Worm (Caenorhabditis elegans): Measurements from ENCODE around the gene F44A2.5.

Gene F44A2.5

DNA sequence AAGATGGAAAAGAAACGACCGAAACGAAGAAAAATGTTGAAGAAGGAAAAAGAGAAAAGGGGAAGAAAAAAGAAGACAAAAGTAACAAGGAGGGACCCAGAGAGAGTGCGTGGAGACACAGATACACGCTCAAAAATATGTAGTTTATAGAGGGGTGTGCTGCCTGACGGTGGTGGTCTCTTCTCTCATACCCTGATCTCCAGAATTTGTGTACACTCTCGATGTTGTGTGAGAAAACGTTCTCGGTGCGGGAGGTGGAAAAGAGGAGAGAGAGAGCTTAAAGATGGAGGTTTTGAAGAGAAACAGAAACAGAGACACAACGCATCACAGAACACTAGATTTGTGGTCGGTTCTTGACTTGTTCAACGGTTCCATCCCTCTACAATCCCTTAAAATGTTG is 23.8 kb upstream of the F44A2.5 start (continued):
- TF ChIP-seq ZK337.2 (GFP tag; IDR thresholded peaks at IDR 0.05): no peak
- no peak for TF ChIP-seq nhr-76 (tag; optimal IDR thresholded peaks at IDR 0.05)
- peak; percentile 75 for TF ChIP-seq rbr-2 (tag; optimal IDR thresholded peaks at IDR 0.05)
- peak; percentile 59 for TF ChIP-seq nhr-11 (tag; optimal IDR thresholded peaks at IDR 0.05)
- no peak for TF ChIP-seq lin-1 (GFP tag; IDR thresholded peaks at IDR 0.05)
- TF ChIP-seq nhr-111 (GFP tag; optimal IDR thresholded peaks at IDR 0.05): no peak
- peak; percentile 16 for TF ChIP-seq dpl-1 (GFP tag; optimal IDR thresholded peaks at IDR 0.05)
- TF ChIP-seq lim-7 (GFP tag; IDR thresholded peaks at IDR 0.05): no peak
- TF ChIP-seq sdz-12 (GFP tag; optimal IDR thresholded peaks at IDR 0.05): no peak
- TF ChIP-seq unc-130 (GFP tag; optimal IDR thresholded peaks at IDR 0.05): no peak
- peak; percentile 54 for TF ChIP-seq dmd-6 (GFP tag; IDR thresholded peaks at IDR 0.05)
- no peak for TF ChIP-seq nhr-25 (tag; optimal IDR thresholded peaks at IDR 0.05; ENCODE audit: borderline replicate concordance, insufficient read depth)
- peak; percentile 91 for TF ChIP-seq aha-1 (tag)
- TF ChIP-seq ceh-62 (tag; optimal IDR thresholded peaks at IDR 0.05): no peak
- TF ChIP-seq T20F7.1 (GFP tag; optimal IDR thresholded peaks at IDR 0.05): no peak
- no peak for TF ChIP-seq unc-39 (tag; optimal IDR thresholded peaks at IDR 0.05)
- no peak for TF ChIP-seq mxl-2 (GFP tag; conservative IDR thresholded peaks at IDR 0.05)
- TF ChIP-seq lin-38 (GFP tag; IDR thresholded peaks at IDR 0.05): no peak
- no peak for TF ChIP-seq aly-2 (tag; optimal IDR thresholded peaks at IDR 0.05)
- no peak for TF ChIP-seq zag-1 (tag; optimal IDR thresholded peaks at IDR 0.05)
- no peak for TF ChIP-seq lin-39 (tag; optimal IDR thresholded peaks at IDR 0.05)
- no peak for TF ChIP-seq dmd-8 (GFP tag; IDR thresholded peaks at IDR 0.05)
- no peak for TF ChIP-seq lin-15B (tag; optimal IDR thresholded peaks at IDR 0.05)
- no peak for TF ChIP-seq nhr-10 (tag; optimal IDR thresholded peaks at IDR 0.05)
- no peak for TF ChIP-seq ztf-11 (tag; optimal IDR thresholded peaks at IDR 0.05)
- no peak for TF ChIP-seq ceh-82 (tag; optimal IDR thresholded peaks at IDR 0.05)
- TF ChIP-seq Y105C5A.15 (GFP tag; IDR thresholded peaks at IDR 0.05): no peak
- TF ChIP-seq dmd-9 (GFP tag; IDR thresholded peaks at IDR 0.05): no peak
- TF ChIP-seq nhr-28 (tag; optimal IDR thresholded peaks at IDR 0.05): peak; percentile 94
- no peak for TF ChIP-seq nhr-237 (tag; optimal IDR thresholded peaks at IDR 0.05)
- no peak for TF ChIP-seq daf-8 (GFP tag; IDR thresholded peaks at IDR 0.05)
- TF ChIP-seq tra-1 (GFP tag; IDR thresholded peaks at IDR 0.05): 0 out of 2 replicates have a peak, but pooled peaks have one; percentile 23
- no peak for TF ChIP-seq daf-12 (tag; optimal IDR thresholded peaks at IDR 0.05)
- no peak for TF ChIP-seq lin-29 (GFP tag; IDR thresholded peaks at IDR 0.05)
- TF ChIP-seq hlh-30 (tag; optimal IDR thresholded peaks at IDR 0.05; ENCODE audit: insufficient read depth): peak; percentile 55
- no peak for TF ChIP-seq Y48G9A.11 (GFP tag; IDR thresholded peaks at IDR 0.05)
- TF ChIP-seq ama-1 (optimal IDR thresholded peaks at IDR 0.05): no peak
- TF ChIP-seq pqm-1 (tag; optimal IDR thresholded peaks at IDR 0.05): no peak
- TF ChIP-seq hif-1 (tag; optimal IDR thresholded peaks at IDR 0.05): peak in 1 of 2 experiments; percentile 57
- TF ChIP-seq zip-2 (tag; optimal IDR thresholded peaks at IDR 0.05): no peak
- TF ChIP-seq tag-97 (GFP tag; IDR thresholded peaks at IDR 0.05): no peak
- no peak for TF ChIP-seq ceh-28 (tag; optimal IDR thresholded peaks at IDR 0.05)
- TF ChIP-seq ZK546.5 (tag; optimal IDR thresholded peaks at IDR 0.05): no peak
- TF ChIP-seq daf-19 (GFP tag; conservative IDR thresholded peaks at IDR 0.05): no peak
- peak; percentile 61 for TF ChIP-seq dve-1 (tag; optimal IDR thresholded peaks at IDR 0.05; ENCODE audit: insufficient read depth)
- TF ChIP-seq spr-1 (tag; optimal IDR thresholded peaks at IDR 0.05): no peak
- TF ChIP-seq madf-9 (GFP tag; conservative IDR thresholded peaks at IDR 0.05): no peak
- TF ChIP-seq lsy-2 (tag; optimal IDR thresholded peaks at IDR 0.05): peak; percentile 62 to 71
- TF ChIP-seq Y5F2A.4 (GFP tag; optimal IDR thresholded peaks at IDR 0.05): no peak
- no peak for TF ChIP-seq Y75B8A.6 (GFP tag; IDR thresholded peaks at IDR 0.05)
- no peak for TF ChIP-seq set-16 (GFP tag; IDR thresholded peaks at IDR 0.05)
- no peak for TF ChIP-seq F37D6.2 (tag; optimal IDR thresholded peaks at IDR 0.05)
- no peak for TF ChIP-seq gei-8 (GFP tag; optimal IDR thresholded peaks at IDR 0.05)

All from whole organism, L4 larva.